Fruit fly (Drosophila melanogaster) ovary, adult (tissue): Measurements from ENCODE around the gene stet.
A peak's percentile ranks its signal among the peaks of the same experiment; 100 is the strongest.

Experiments
- CG17801 ChIP-seq: fragments of 200-800 bp; optimal IDR thresholded peaks from 2 replicates; lab custom pipeline; 2019; ENCODE audit warnings: missing biosample characterization, mild to moderate bottlenecking, missing genetic modification characterization, moderate library complexity; ENCODE audit not compliant: partially characterized antibody

Gene stet

DNA sequence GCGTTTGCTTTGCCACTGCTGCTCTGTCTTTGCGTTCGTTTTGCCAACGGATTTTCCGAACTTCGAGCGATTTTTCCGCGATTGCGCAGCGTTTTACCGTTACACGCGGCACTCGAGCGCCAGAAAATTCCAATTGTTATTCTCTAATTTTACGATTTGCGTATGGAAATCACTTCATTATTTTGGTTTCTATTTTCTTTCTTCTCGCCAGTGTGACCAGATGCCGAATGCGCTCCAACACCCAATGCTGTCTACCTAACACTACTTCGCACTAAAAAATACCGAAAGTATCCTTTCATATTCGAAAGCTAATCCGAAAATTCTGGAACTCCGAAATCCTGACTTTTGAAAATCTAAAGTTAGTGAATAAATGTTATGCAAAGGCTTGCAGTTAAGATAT, 7.1 kb upstream of the stet start, which contains the start of gene CG12084:
CG12084 (minus strand) TSS at position 236 of the 400 bp plus-strand sequence.
- no peak for TF ChIP-seq CG17801 (GFP tag; lab: Kevin White, UChicago)

dm6 chr3L:1495803-1496202, 6.5 kb upstream of the stet start:
- no peak for TF ChIP-seq CG17801 (GFP tag; lab: Kevin White, UChicago)

dm6 chr3L:1488592-1489183, 659 bp downstream of the stet start:
- no peak for TF ChIP-seq CG17801 (GFP tag; lab: Kevin White, UChicago)

DNA sequence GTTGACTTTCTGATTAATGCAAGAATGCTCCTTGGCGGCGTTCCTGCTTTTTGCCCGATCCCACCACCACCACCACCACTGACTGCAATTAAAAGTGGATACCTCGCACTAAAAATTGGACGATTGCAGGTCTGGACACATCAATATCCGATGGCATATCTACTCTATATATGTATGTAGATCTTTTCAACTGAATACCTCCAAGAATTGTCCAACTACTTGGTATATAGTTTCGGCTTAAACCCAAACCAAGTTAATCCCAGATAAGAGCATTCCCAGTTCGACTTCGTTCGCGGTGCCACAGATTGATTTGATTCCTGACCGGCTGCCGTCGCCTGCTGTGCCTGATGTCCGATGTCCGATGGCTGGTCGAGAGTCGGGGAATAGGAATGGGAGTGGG, 4.6 kb downstream of the stet start:
- TF ChIP-seq CG17801 (GFP tag; lab: Kevin White, UChicago), result no peak

DNA sequence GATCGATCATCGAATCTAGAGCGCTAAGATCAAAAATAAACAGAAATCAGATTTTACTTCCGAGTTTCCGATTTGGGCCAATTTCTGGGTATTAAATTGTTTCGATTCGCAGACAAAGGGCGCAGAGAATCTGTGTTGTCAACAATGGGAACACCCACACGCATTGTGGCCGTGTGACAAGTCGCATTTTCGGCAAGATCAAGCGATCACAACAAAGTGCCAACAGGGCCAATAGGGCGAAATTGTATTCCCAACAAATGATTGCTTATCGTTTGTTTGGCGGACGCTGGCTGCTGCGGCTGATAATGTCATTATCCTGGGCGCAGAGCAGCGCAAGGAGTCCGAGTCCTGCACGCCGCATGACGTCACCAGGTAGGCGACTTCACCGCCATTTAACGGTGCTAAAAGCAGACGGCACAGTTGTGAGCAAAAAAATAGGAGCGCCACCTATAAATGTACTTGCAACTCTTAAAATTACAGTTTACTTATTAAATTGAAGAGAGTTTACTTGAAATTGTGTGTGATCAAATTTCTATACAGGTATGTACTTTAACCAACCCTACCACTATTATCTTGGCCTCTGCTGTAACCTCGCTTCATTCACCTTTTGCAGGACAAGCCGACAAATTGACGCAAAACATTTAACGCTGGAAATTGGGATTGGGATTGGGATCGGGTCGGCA, 10.2 kb downstream of the stet start:
- peak; percentile 64 for TF ChIP-seq CG17801 (GFP tag; lab: Kevin White, UChicago)

DNA sequence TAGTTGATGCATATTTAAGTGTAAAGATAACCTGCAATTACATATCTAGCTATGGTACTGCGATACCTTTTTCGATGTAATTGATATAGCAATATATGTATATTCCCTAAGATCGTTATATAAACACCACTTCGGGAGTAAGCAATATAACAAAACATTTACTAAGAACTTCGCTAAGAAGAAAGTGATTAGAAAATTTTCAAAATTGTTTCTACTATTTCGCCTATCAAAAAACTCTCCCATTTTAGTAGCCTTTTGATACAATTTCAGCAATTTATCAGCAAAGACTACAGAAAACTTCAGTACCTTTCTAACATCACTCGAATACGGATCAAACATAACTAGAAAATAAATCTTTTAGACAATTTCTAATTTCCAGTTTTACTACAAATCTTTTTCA, 12.0 kb downstream of the stet start, which contains the start of gene robl62A:
robl62A (plus strand) TSS at position 301 of the 400 bp plus-strand sequence.
- TF ChIP-seq CG17801 (GFP tag; lab: Kevin White, UChicago), result no peak

- no peak for TF ChIP-seq CG17801 (GFP tag; lab: Kevin White, UChicago)
Observed at dm6 chr3L:1475157-1475556, 14.2 kb downstream of the stet start, which contains the start of gene Ptp61F. Gene Ptp61F, minus strand, starts transcription at chr3L:1475257.

DNA sequence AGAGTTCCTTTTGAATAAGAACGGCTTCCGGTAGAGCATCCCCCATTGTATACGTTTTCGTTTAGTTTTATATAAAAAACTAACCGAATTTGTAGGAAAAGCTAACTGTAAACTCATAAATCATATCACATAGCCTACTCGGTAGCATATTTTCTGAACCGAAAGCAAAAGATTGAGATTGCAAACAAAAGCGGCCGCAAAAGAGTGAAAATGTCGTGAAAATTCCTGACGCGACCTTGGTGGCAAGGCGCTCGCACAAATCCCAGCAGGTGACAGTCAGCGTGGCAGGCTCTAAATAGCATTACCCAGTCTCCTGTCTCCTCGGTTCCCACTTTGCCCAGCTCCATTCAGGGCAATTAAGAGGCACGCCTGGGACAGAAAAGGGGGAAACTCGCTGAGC, 17.4 kb downstream of the stet start, which contains the start of gene Naa30B:
Naa30B (minus strand) TSS at position 101 of the 400 bp plus-strand sequence.
- no peak for TF ChIP-seq CG17801 (GFP tag; lab: Kevin White, UChicago)

DNA sequence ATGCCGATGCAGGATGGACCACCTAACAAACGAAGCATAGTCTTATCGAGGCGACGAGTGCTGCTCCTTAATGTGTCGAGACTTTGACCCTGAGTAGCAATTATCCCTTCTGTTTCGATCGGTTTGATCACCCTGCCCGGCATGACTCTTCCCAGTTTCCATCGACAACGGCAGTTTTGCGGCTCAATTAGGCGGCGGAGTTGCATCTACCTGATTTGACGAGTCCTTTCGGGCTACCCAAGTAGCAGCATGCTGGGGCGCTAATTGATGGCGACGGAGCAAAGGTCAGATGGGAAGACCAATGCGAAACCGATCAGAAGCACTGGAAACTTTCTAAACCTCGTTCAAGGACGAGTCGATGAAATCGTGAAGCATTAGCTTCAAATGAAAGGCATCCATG, 18.3 kb downstream of the stet start:
- no peak for TF ChIP-seq CG17801 (GFP tag; lab: Kevin White, UChicago)

DNA sequence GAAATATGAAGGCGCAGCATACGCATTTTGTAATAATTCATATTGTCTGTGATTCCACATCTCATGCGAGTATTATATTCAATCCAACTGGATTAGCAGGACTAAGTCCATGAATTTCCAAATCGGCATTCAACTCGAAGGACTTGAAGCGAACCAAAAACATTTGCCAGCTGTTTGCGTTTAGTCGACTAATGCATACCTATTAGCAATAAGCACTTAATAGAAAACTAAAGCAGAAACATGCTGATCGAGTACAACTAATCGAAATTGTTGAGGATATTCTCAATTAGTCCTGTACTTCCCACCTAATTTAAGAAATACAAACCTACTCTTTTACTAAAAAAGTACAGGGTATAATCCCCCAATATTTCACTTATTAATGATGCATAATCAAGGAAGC, 20.1 kb downstream of the stet start:
- TF ChIP-seq CG17801 (GFP tag; lab: Kevin White, UChicago), result no peak

- TF ChIP-seq CG17801 (GFP tag; lab: Kevin White, UChicago), result no peak
Observed at dm6 chr3L:1464465-1464864, 24.9 kb downstream of the stet start.

- peak; percentile 28 for TF ChIP-seq CG17801 (GFP tag; lab: Kevin White, UChicago)
Observed at dm6 chr3L:1463547-1463946, 25.8 kb downstream of the stet start, which contains the start of gene rho. Gene rho, plus strand, starts transcription at chr3L:1463811.

DNA sequence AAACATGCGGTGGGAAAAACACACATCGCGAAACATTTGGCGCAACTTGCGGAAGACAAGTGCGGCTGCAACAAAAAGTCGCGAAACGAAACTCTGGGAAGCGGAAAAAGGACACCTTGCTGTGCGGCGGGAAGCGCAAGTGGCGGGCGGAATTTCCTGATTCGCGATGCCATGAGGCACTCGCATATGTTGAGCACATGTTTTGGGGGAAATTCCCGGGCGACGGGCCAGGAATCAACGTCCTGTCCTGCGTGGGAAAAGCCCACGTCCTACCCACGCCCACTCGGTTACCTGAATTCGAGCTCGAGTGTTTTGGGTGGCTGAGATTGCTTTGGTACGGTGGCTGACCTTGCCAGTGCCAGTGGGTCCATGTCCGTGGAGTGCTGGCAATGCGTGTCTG, 27.5 kb downstream of the stet start:
- TF ChIP-seq CG17801 (GFP tag; lab: Kevin White, UChicago), result no peak

dm6 chr3L:1457998-1458728, 31.2 kb downstream of the stet start:
- no peak for TF ChIP-seq CG17801 (GFP tag; lab: Kevin White, UChicago)

dm6 chr3L:1457281-1457680, 32.1 kb downstream of the stet start:
- TF ChIP-seq CG17801 (GFP tag; lab: Kevin White, UChicago), result no peak
